Fruit fly (Drosophila melanogaster): ENCODE results near the gene Ice2.

dm6 chr3R:21169525-21170149 lies 39.6 kb downstream of the Ice2 start:
- TF ChIP-seq CTCF (optimal IDR thresholded peaks at IDR 0.05) (no peak), CG8478 (optimal IDR thresholded peaks at IDR 0.05) (no peak)

Measured in S2 (cell line).